Worm (Caenorhabditis elegans) whole organism, L2 larva: ENCODE measurements around the gene C04E6.4.

ENCODE experiments used
- ZK546.5 ChIP-seq: sonication (generic microtip); optimal IDR thresholded peaks from 2 replicates; lab custom pipeline; 2017; ENCODE audit warnings: missing biosample characterization, missing genetic modification characterization
- aly-2 ChIP-seq: fragments of 150-350 bp; optimal IDR thresholded peaks from 2 replicates; lab custom pipeline; 2014; ENCODE audit warnings: missing biosample characterization, missing genetic modification characterization
- ama-1 ChIP-seq: fragments of 150-350 bp; optimal IDR thresholded peaks from 2 replicates; lab custom pipeline; 2018; ENCODE audit warnings: inconsistent platforms
- crh-2 ChIP-seq: sonication (generic microtip); optimal IDR thresholded peaks from 2 replicates; lab custom pipeline; 2017; ENCODE audit warnings: missing biosample characterization, missing genetic modification characterization
- unc-62 ChIP-seq: fragments of 150-350 bp; optimal IDR thresholded peaks from 2 replicates; lab custom pipeline; 2014; ENCODE audit warnings: missing biosample characterization, missing genetic modification reagents, missing genetic modification characterization

- no peak for TF ChIP-seq ZK546.5
- TF ChIP-seq unc-62 (GFP tag; lab: Kevin White, UChicago), result no peak
- no peak for TF ChIP-seq aly-2 (tag; lab: Kevin White, UChicago)
- TF ChIP-seq crh-2 (tag; lab: Kevin White, UChicago), result peak; percentile 17
- no peak for TF ChIP-seq ama-1 (lab: Kevin White, UChicago)
Observed at ce11 chrV:5930588-5930987, 23.4 kb downstream of the C04E6.4 start, which contains the start of gene galt-1.
